Worm (Caenorhabditis elegans): ENCODE measurements around the gene T06E6.10.

The T06E6.10 gene

DNA sequence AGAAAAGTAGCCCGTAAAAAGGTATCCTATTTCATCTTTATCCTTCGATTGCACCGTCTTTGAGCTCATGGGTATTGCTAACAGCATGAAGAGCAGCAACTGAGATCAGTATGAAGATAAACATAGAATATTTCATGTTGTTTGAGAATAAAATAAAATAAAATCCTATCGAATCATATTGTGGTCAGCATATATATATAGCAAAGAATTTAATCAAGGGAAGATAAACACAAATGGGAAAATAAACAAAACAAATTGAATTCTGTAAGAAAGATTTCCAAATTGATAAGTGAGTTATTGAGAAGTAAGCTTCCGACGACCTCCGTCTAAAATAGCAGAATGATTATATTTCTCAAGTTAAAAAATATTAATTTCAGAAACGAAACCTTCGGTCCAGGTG, 25.8 kb downstream of the T06E6.10 start, which contains the start of gene T26H5.10:
Gene T26H5.10 (minus strand): TSS at position 101 of the 400 bp plus-strand sequence.
- TF ChIP-seq sptf-1 (tag; optimal IDR thresholded peaks at IDR 0.05) (no peak), unc-62 (GFP tag; optimal IDR thresholded peaks at IDR 0.05) (no peak), nhr-237 (tag; optimal IDR thresholded peaks at IDR 0.05) (no peak), ztf-11 (tag; optimal IDR thresholded peaks at IDR 0.05) (no peak), lsy-2 (tag; optimal IDR thresholded peaks at IDR 0.05) (no peak), nhr-2 (tag; optimal IDR thresholded peaks at IDR 0.05) (no peak), snpc-4 (tag; optimal IDR thresholded peaks at IDR 0.05) (no peak), bed-3 (GFP tag; optimal IDR thresholded peaks at IDR 0.05) (no peak), drap-1 (GFP tag; optimal IDR thresholded peaks at IDR 0.05) (no peak), ceh-43 (GFP tag; optimal IDR thresholded peaks at IDR 0.05) (no peak), blmp-1 (tag; optimal IDR thresholded peaks at IDR 0.05) (no peak), nhr-28 (tag; optimal IDR thresholded peaks at IDR 0.05) (no peak), ces-1 (GFP tag; optimal IDR thresholded peaks at IDR 0.05) (no peak), cnd-1 (tag; optimal IDR thresholded peaks at IDR 0.05) (no peak), nhr-12 (tag; optimal IDR thresholded peaks at IDR 0.05) (no peak), lin-13 (tag; optimal IDR thresholded peaks at IDR 0.05) (no peak), elt-3 (tag; optimal IDR thresholded peaks at IDR 0.05) (no peak)

DNA sequence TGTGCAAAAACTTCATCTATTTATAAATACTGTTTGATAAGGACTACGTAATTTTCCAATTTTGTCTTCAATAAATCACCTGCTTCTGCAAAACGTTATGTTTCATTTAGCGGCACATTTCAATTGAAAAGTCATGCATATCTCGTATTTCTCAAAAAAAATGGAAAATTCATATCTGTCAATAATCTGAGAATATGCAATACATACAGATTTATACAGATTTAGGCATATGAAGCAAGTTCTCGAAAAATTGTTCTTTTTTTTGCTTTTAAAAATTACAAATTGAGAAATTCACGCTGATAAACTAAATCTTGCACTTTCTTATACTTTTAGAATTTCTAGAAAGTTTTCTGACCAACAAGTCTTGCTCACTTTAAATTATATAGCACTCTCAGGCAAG, 26.3 kb downstream of the T06E6.10 start, which contains the start of gene T26H5.11:
Gene T26H5.11 (minus strand): TSS at position 101 of the 400 bp plus-strand sequence.
- TF ChIP-seq mab-5 (tag; optimal IDR thresholded peaks at IDR 0.05) = no peak
- TF ChIP-seq ceh-83 (GFP tag; optimal IDR thresholded peaks at IDR 0.05) = no peak
- TF ChIP-seq nhr-2 (tag; optimal IDR thresholded peaks at IDR 0.05) = no peak
- TF ChIP-seq unc-120 (tag; optimal IDR thresholded peaks at IDR 0.05; ENCODE audit: poor library complexity, severe bottlenecking) = no peak
- TF ChIP-seq nhr-12 (tag; optimal IDR thresholded peaks at IDR 0.05) = no peak
- no peak for TF ChIP-seq drap-1 (GFP tag; optimal IDR thresholded peaks at IDR 0.05)
- no peak for TF ChIP-seq cnd-1 (tag; optimal IDR thresholded peaks at IDR 0.05)
- no peak for TF ChIP-seq lin-32 (GFP tag; optimal IDR thresholded peaks at IDR 0.05)
- TF ChIP-seq lsy-2 (tag; optimal IDR thresholded peaks at IDR 0.05) = no peak
- no peak for TF ChIP-seq elt-3 (tag; optimal IDR thresholded peaks at IDR 0.05)

DNA sequence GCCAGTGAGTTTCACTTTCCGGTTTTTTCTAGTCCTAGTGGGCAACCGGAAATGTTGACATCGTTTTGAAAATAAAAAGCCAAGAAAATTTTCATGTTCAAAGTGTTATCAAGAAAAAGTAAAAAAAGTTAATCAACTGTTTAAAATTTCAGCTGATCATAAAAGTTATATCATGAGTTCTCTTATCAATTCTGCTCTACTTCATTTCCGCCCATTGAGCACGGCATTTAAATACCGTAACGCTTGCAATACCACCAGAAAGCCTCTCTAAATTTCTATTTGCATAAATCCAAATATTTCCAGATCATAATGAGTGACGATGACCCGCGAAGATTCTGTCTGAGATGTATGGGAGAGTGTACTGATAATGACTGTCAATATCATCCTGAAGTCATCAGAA, 26.7 kb downstream of the T06E6.10 start, which contains the start of gene T26H5.9:
Gene T26H5.9 (plus strand): TSS at position 302 of the 400 bp plus-strand sequence.
- TF ChIP-seq ham-2 (GFP tag; optimal IDR thresholded peaks at IDR 0.05) (no peak), M03D4.4 (tag; optimal IDR thresholded peaks at IDR 0.05) (no peak), flh-1 (GFP tag; optimal IDR thresholded peaks at IDR 0.05) (no peak), drap-1 (GFP tag; optimal IDR thresholded peaks at IDR 0.05) (no peak), nhr-28 (tag; optimal IDR thresholded peaks at IDR 0.05) (no peak), bed-3 (GFP tag; optimal IDR thresholded peaks at IDR 0.05) (no peak), blmp-1 (tag; optimal IDR thresholded peaks at IDR 0.05) (no peak), hlh-1 (tag; optimal IDR thresholded peaks at IDR 0.05) (no peak), pha-4 (tag; optimal IDR thresholded peaks at IDR 0.05) (no peak), unc-62 (GFP tag; optimal IDR thresholded peaks at IDR 0.05) (no peak), tbx-8 (GFP tag; optimal IDR thresholded peaks at IDR 0.05) (no peak), ceh-39 (tag; optimal IDR thresholded peaks at IDR 0.05) (no peak)

DNA sequence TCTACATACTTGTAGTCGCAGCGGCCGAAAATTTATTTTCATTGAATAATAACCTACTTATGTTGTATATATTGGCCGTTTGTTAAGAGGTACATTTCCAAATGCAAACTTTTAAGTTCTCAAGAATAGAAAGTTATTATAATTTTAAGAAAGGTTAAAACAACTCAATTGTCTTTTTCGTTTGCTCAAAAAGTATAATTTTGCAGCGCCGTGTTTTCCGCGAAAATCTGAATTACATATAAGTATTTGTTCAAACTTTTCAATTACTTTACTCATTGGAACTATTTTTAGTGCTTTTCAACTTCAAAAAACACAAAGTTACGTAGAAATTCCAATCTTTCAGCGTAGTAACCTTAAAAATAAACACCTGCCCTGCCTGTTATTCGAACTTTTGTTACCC, 27.5 kb downstream of the T06E6.10 start, which contains the start of gene srh-239:
Gene srh-239 (plus strand): TSS at position 301 of the 400 bp plus-strand sequence.
- TF ChIP-seq tbx-8 (GFP tag; optimal IDR thresholded peaks at IDR 0.05) (no peak), nhr-12 (tag; optimal IDR thresholded peaks at IDR 0.05) (no peak), unc-62 (GFP tag; optimal IDR thresholded peaks at IDR 0.05) (no peak), hlh-1 (tag; optimal IDR thresholded peaks at IDR 0.05) (no peak), lsy-2 (tag; optimal IDR thresholded peaks at IDR 0.05) (no peak), flh-1 (GFP tag; optimal IDR thresholded peaks at IDR 0.05) (no peak), M03D4.4 (tag; optimal IDR thresholded peaks at IDR 0.05) (no peak), mls-2 (tag; optimal IDR thresholded peaks at IDR 0.05) (no peak), elt-1 (tag; optimal IDR thresholded peaks at IDR 0.05; ENCODE audit: borderline replicate concordance, insufficient read depth) (no peak)

DNA sequence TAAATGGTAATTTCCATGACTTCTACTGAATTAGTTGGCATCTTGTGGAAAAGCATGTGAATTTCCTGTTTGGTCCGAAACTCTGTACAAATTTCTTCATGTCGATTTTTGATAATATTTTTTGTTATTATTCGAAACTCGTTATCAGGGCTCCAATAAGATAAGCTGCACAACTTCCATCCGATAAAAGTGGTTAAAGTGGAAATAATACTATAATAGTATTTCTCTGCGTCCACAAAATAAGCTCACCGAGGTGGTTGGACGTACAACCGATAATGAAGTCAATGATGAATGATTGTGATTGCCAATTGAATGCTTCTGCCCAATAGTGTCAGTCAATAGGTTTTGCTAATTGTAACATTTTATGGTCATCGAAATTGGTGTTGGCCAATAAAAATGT, 30.5 kb downstream of the T06E6.10 start, which contains the start of gene T26H5.4:
Gene T26H5.4 (minus strand): TSS at position 294 of the 400 bp plus-strand sequence.
- no peak for TF ChIP-seq nhr-237 (tag; optimal IDR thresholded peaks at IDR 0.05)
- TF ChIP-seq nhr-2 (tag; optimal IDR thresholded peaks at IDR 0.05) = no peak
- no peak for TF ChIP-seq lsy-2 (tag; optimal IDR thresholded peaks at IDR 0.05)
- TF ChIP-seq mls-2 (tag; optimal IDR thresholded peaks at IDR 0.05) = no peak
- no peak for TF ChIP-seq tbx-8 (GFP tag; optimal IDR thresholded peaks at IDR 0.05)
- no peak for TF ChIP-seq pha-4 (tag; optimal IDR thresholded peaks at IDR 0.05)
- TF ChIP-seq ceh-39 (tag; optimal IDR thresholded peaks at IDR 0.05) = no peak
- no peak for TF ChIP-seq ces-1 (GFP tag; optimal IDR thresholded peaks at IDR 0.05)
- no peak for TF ChIP-seq elt-3 (tag; optimal IDR thresholded peaks at IDR 0.05)
- TF ChIP-seq flh-1 (GFP tag; optimal IDR thresholded peaks at IDR 0.05) = no peak
- no peak for TF ChIP-seq unc-120 (tag; optimal IDR thresholded peaks at IDR 0.05; ENCODE audit: poor library complexity, severe bottlenecking)
- no peak for TF ChIP-seq hlh-1 (tag; optimal IDR thresholded peaks at IDR 0.05)
- TF ChIP-seq lin-13 (tag; optimal IDR thresholded peaks at IDR 0.05) = no peak
- TF ChIP-seq nhr-28 (tag; optimal IDR thresholded peaks at IDR 0.05) = no peak
- no peak for TF ChIP-seq sem-2 (GFP tag; optimal IDR thresholded peaks at IDR 0.05)
